Worm (Caenorhabditis elegans): ENCODE measurements around the gene srd-74.

- TF ChIP-seq sea-2 (GFP tag; IDR thresholded peaks at IDR 0.05) (no peak), tlf-1 (GFP tag; optimal IDR thresholded peaks at IDR 0.05) (no peak), F57C9.4 (tag; optimal IDR thresholded peaks at IDR 0.05) (no peak), ama-1 (optimal IDR thresholded peaks at IDR 0.05) (no peak), ama-1 (GFP tag; optimal IDR thresholded peaks at IDR 0.05) (no peak), nfya-1 (tag; optimal IDR thresholded peaks at IDR 0.05; ENCODE audit: borderline replicate concordance, insufficient read depth) (no peak), B0019.2 (GFP tag; conservative IDR thresholded peaks at IDR 0.05) (no peak), ceh-40 (GFP tag; IDR thresholded peaks at IDR 0.05) (no peak), gei-17 (GFP tag; optimal IDR thresholded peaks at IDR 0.05) (no peak), unc-62 (GFP tag; optimal IDR thresholded peaks at IDR 0.05) (no peak), die-1 (tag; optimal IDR thresholded peaks at IDR 0.05) (no peak)
Measured at ce11 chrIII:11806695-11807094, 24.8 kb downstream of the srd-74 start, which contains the start of gene C18D11.7.
